Worm (Caenorhabditis elegans) whole organism, young adult: ENCODE measurements around the gene D1086.8.

Experiments
- F22D6.2 ChIP-seq: sonication (generic microtip); optimal IDR thresholded peaks from 2 replicates; lab custom pipeline; 2016; ENCODE audit warnings: mild to moderate bottlenecking, missing genetic modification characterization, missing compliant biosample characterization
- cebp-1 ChIP-seq, 2 experiments: fragments of 200-800 bp in 1 of 2; sonication (Bioruptor generic) in 1 of 2; sonication (generic microtip) in 1 of 2; IDR thresholded peaks in 1 of 2; optimal IDR thresholded peaks in 1 of 2; 2 replicates each; pipeline versions ENCODE4 v1.3.6 to Lab custom; 2017 to 2022; ENCODE audit warnings: missing compliant biosample characterization in 2 of 2, missing genetic modification characterization in 2 of 2, mild to moderate bottlenecking in 1 of 2, missing genetic modification reagents in 1 of 2, moderate library complexity in 1 of 2
- dpl-1 ChIP-seq: fragments of 150-350 bp; optimal IDR thresholded peaks from 2 replicates; lab custom pipeline; 2014; ENCODE audit warnings: missing biosample characterization, missing genetic modification reagents, missing genetic modification characterization
- lir-1 ChIP-seq: fragments of 200-800 bp; sonication (Bioruptor generic); conservative IDR thresholded peaks from 2 replicates; pipeline ENCODE4 v1.3.6; 2022; ENCODE audit warnings: missing genetic modification reagents, missing genetic modification characterization, missing compliant biosample characterization
- tbp1 ChIP-seq: fragments of 200-800 bp; sonication (Bioruptor generic); optimal IDR thresholded peaks from 2 replicates; lab custom pipeline; 2018; ENCODE audit warnings: mild to moderate bottlenecking, missing genetic modification characterization, missing compliant biosample characterization

DNA sequence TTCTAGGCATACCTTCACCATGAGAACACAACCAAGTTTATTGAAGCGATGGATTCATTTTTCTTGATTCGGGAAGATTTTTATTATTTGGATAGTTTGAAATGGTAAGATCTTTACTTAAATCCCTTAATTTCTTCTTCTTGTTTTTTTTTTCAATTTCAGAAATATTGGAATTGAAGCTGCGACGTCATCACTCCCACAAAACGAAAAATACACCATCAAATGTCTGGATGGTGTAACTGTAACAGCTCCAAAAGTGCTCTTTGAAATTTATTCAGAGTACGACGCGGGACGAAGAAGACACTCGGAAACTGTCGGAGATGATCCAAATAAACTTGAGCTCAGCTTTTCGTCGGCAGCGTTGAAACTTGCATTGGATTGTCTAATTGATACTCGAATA is 29.5 kb upstream of the D1086.8 start, which contains the start of gene D1086.21:
- TF ChIP-seq dpl-1 (GFP tag; lab: Kevin White, UChicago), result no peak
- no peak for TF ChIP-seq cebp-1 (GFP tag; IDR thresholded peaks at IDR 0.05; lab: Robert Waterston, UW)
- TF ChIP-seq cebp-1 (tag; optimal IDR thresholded peaks at IDR 0.05; lab: Kevin White, UChicago), result no peak
- TF ChIP-seq lir-1 (GFP tag; lab: Robert Waterston, UW), result no peak
- no peak for TF ChIP-seq tbp1 (GFP tag; lab: Kevin White, UChicago)
- no peak for TF ChIP-seq F22D6.2
